Worm (Caenorhabditis elegans): ENCODE results near the gene nduf-11.

nduf-11 gene

ce11 chrII:11392390-11392789 is 47.0 kb upstream of the nduf-11 start:
- no peak for TF ChIP-seq nhr-25 (tag; optimal IDR thresholded peaks at IDR 0.05)
- TF ChIP-seq fkh-2 (tag; optimal IDR thresholded peaks at IDR 0.05), result no peak
- TF ChIP-seq nhr-12 (tag; optimal IDR thresholded peaks at IDR 0.05), result no peak
- no peak for TF ChIP-seq lsy-12 (tag; optimal IDR thresholded peaks at IDR 0.05)

DNA sequence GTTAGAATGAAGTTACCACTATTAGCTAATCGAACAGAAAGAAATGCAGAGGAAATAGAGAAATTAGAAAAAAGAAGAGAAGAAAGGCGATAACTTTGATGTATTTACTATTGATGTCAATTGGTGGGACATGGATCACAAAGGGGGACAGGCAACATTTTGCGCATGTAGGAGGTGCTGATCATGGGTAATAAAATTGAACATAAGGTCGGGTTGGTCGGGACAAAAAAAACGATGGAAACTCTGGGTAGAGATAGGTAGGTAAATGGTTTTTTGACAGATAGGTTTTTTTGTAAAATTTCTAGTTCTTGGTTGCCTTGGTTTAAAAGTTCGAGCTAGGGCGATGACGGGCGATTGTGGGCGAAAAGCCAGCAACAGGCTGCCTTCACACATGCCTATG is 45.4 kb upstream of the nduf-11 start, which contains the start of gene shn-1:
Gene shn-1 (minus strand): TSS at position 101 of the 400 bp plus-strand sequence.
- TF ChIP-seq unc-62 (GFP tag; optimal IDR thresholded peaks at IDR 0.05) (no peak), mml-1 (tag; optimal IDR thresholded peaks at IDR 0.05) (no peak)

ce11 chrII:11386950-11387349 is 41.5 kb upstream of the nduf-11 start:
- TF ChIP-seq nhr-11 (tag; optimal IDR thresholded peaks at IDR 0.05) (no peak), ZK546.5 (tag; optimal IDR thresholded peaks at IDR 0.05) (no peak)

- TF ChIP-seq ztf-4 (tag; optimal IDR thresholded peaks at IDR 0.05), result no peak
- no peak for TF ChIP-seq nhr-25 (tag; optimal IDR thresholded peaks at IDR 0.05)
- TF ChIP-seq ceh-28 (tag; optimal IDR thresholded peaks at IDR 0.05), result no peak
- no peak for TF ChIP-seq fkh-2 (tag; optimal IDR thresholded peaks at IDR 0.05)
Observed at ce11 chrII:11384099-11384498, 38.7 kb upstream of the nduf-11 start.

DNA sequence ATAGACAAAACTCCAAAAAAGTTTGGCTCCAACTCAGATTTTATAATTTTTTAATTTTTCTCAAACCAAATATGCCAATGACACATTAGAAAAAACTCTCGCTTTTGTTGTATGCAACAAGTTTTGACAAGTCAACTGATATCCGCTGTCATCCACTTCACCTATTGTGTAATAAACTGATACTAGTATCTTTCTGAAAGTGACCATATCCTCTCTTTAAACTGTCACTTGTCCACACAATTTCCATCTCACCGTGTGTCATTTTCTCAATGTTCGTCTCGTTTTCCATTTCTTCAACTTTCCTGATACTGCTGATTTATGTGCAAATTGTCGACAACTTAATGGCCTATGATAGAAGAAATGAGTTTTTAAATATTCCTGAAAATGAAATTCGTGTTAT is 37.6 kb upstream of the nduf-11 start, which contains the start of the genes C33B4.5 and C33B4.4:
Gene C33B4.5 (plus strand): TSS at position 270 of the 400 bp plus-strand sequence.
Gene C33B4.4 (minus strand): TSS at position 385 of the 400 bp plus-strand sequence.
- TF ChIP-seq pha-4 (tag; optimal IDR thresholded peaks at IDR 0.05), result no peak
- TF ChIP-seq lin-39 (tag; optimal IDR thresholded peaks at IDR 0.05), result no peak
- no peak for TF ChIP-seq nhr-76 (tag; optimal IDR thresholded peaks at IDR 0.05)
- TF ChIP-seq aly-2 (tag; optimal IDR thresholded peaks at IDR 0.05), result no peak

DNA sequence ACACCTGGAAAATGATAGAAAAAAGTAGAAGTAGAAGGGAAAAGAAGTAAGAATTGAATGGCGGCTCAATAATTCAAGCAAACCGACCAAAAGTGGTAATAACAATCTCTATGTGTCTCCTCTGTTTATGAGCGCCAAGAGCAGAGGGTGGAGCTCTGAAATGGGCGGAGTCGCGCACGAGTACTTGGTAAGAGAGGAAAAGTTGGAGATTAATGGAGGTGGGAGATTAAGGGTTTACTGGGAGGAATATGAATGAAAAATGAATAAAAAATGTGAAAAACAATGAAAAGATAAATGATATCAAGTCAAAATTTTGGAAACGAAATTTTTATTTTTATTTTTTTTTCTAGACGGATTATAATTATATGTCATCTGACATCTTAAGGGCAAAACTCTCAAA is 32.3 kb upstream of the nduf-11 start:
- TF ChIP-seq fkh-10 (GFP tag; optimal IDR thresholded peaks at IDR 0.05) (no peak), tbx-2 (tag; optimal IDR thresholded peaks at IDR 0.05) (no peak), fkh-2 (tag; optimal IDR thresholded peaks at IDR 0.05) (no peak), mml-1 (tag; optimal IDR thresholded peaks at IDR 0.05) (no peak), nhr-28 (tag; optimal IDR thresholded peaks at IDR 0.05) (no peak)

DNA sequence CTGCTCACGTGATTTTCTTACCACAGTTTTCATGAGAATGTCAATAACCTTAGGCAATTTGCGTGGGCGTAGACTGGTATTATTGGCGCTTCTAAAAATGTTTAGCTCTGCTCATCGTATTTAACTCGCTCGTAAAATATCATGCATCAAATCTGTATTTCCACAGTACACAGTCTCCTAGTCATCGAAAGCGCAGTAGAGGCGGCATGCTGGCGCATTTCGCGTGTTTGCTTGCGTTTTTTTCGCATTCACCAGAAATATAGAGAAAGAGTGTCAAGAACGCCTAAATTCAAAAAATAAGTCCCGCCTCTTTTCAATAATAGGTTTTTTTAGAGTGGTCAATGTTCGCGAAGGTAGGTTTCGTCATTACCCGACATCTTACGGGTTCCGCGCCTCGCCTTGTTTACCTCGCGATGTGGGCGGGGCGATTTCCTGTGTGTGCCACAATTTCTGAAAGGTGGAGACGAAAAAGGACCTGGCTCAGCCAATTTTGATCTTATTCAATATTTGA is 31.2 kb upstream of the nduf-11 start:
- TF ChIP-seq ama-1 (optimal IDR thresholded peaks at IDR 0.05) (peak; percentile 91), nhr-77 (tag; optimal IDR thresholded peaks at IDR 0.05) (no peak), ZK546.5 (tag; optimal IDR thresholded peaks at IDR 0.05) (no peak), ceh-9 (tag; optimal IDR thresholded peaks at IDR 0.05) (no peak), zag-1 (tag; optimal IDR thresholded peaks at IDR 0.05) (no peak), egl-5 (tag; optimal IDR thresholded peaks at IDR 0.05) (no peak), pha-4 (tag; optimal IDR thresholded peaks at IDR 0.05) (no peak), ceh-82 (tag; optimal IDR thresholded peaks at IDR 0.05) (no peak), hmg-11 (tag; optimal IDR thresholded peaks at IDR 0.05) (no peak), nhr-43 (tag; optimal IDR thresholded peaks at IDR 0.05; ENCODE audit: poor library complexity, severe bottlenecking) (peak; percentile 53), aly-2 (tag; optimal IDR thresholded peaks at IDR 0.05) (no peak), sea-2 (GFP tag; optimal IDR thresholded peaks at IDR 0.05) (no peak), unc-39 (tag; optimal IDR thresholded peaks at IDR 0.05) (no peak), nhr-25 (tag; optimal IDR thresholded peaks at IDR 0.05) (peak; percentile 4), daf-12 (tag; optimal IDR thresholded peaks at IDR 0.05) (no peak), elt-3 (tag; optimal IDR thresholded peaks at IDR 0.05) (no peak), ceh-28 (tag; optimal IDR thresholded peaks at IDR 0.05) (no peak), ztf-4 (tag; optimal IDR thresholded peaks at IDR 0.05) (no peak), tbx-2 (tag; optimal IDR thresholded peaks at IDR 0.05) (no peak), ceh-16 (tag; optimal IDR thresholded peaks at IDR 0.05) (no peak), lsy-12 (tag; optimal IDR thresholded peaks at IDR 0.05) (peak; percentile 74), nhr-11 (tag; optimal IDR thresholded peaks at IDR 0.05) (no peak), nhr-76 (tag; optimal IDR thresholded peaks at IDR 0.05) (no peak), eor-1 (tag; optimal IDR thresholded peaks at IDR 0.05) (no peak), nhr-12 (tag; optimal IDR thresholded peaks at IDR 0.05) (no peak), nhr-67 (tag; optimal IDR thresholded peaks at IDR 0.05) (no peak), mml-1 (tag; optimal IDR thresholded peaks at IDR 0.05) (no peak), mdl-1 (tag; optimal IDR thresholded peaks at IDR 0.05) (no peak), lin-39 (tag; optimal IDR thresholded peaks at IDR 0.05) (no peak), nfya-1 (tag; optimal IDR thresholded peaks at IDR 0.05; ENCODE audit: insufficient read depth) (peak; percentile 52), fos-1 (tag; optimal IDR thresholded peaks at IDR 0.05) (no peak), ztf-11 (tag; optimal IDR thresholded peaks at IDR 0.05) (no peak), snpc-4 (tag; optimal IDR thresholded peaks at IDR 0.05) (peak; percentile 93), jun-1 (tag; optimal IDR thresholded peaks at IDR 0.05) (no peak), egl-27 (tag; optimal IDR thresholded peaks at IDR 0.05) (no peak), skn-1 (tag; optimal IDR thresholded peaks at IDR 0.05) (no peak)
